Fruit fly (Drosophila melanogaster) whole organism, embryonic: ENCODE measurements around the gene Shawn.

Source experiments
- Ada2b ChIP-seq: fragments of 200-800 bp; sonication (Bioruptor generic); IDR thresholded peaks from 2 replicates; pipeline ENCODE4 v1.3.6; 2022; ENCODE audit warnings: missing biosample characterization, missing genetic modification characterization
- Atf6 ChIP-seq: fragments of 200-800 bp; sonication (Bioruptor generic); IDR thresholded peaks from 2 replicates; pipeline ENCODE4 v1.3.6; 2022; ENCODE audit warnings: missing biosample characterization, missing genetic modification characterization
- Awh ChIP-seq: fragments of 200-800 bp; sonication (Bioruptor generic); IDR thresholded peaks from 2 replicates; pipeline ENCODE4, ENCODE4 v1.3.6; 2022; ENCODE audit warnings: missing biosample characterization, missing genetic modification characterization
- CG10147 ChIP-seq: fragments of 200-800 bp; sonication (Bioruptor generic); optimal IDR thresholded peaks from 2 replicates; lab custom pipeline; 2019; ENCODE audit warnings: missing biosample characterization, mild to moderate bottlenecking, missing genetic modification characterization, moderate library complexity
- CG11085 ChIP-seq: fragments of 200-800 bp; sonication (Bioruptor generic); IDR thresholded peaks from 2 replicates; pipeline ENCODE4 v1.3.6; 2022; ENCODE audit warnings: missing biosample characterization, missing genetic modification characterization
- CG11695 ChIP-seq: fragments of 200-800 bp; sonication (Bioruptor generic); IDR thresholded peaks from 3 replicates; pipeline ENCODE4 v1.3.6; 2022; ENCODE audit warnings: missing biosample characterization, missing genetic modification characterization
- CG12155 ChIP-seq: fragments of 200-800 bp; sonication (Bioruptor generic); optimal IDR thresholded peaks from 3 replicates; lab custom pipeline; 2016; ENCODE audit warnings: missing biosample characterization, missing genetic modification characterization
- CG12659 ChIP-seq: fragments of 200-800 bp; sonication (Bioruptor generic); optimal IDR thresholded peaks from 3 replicates; lab custom pipeline; 2017; ENCODE audit warnings: mild to moderate bottlenecking, missing biosample characterization, missing genetic modification reagents, missing genetic modification characterization
- CG13775 ChIP-seq: fragments of 200-800 bp; sonication (Bioruptor generic); optimal IDR thresholded peaks from 3 replicates; lab custom pipeline; 2017; ENCODE audit warnings: missing biosample characterization, mild to moderate bottlenecking, missing genetic modification characterization
- CG1602 ChIP-seq: fragments of 200-800 bp; sonication (Bioruptor generic); optimal IDR thresholded peaks from 3 replicates; lab custom pipeline; 2016; ENCODE audit warnings: missing biosample characterization, missing genetic modification characterization
- CG1647 ChIP-seq: fragments of 200-800 bp; sonication (Bioruptor generic); optimal IDR thresholded peaks from 3 replicates; lab custom pipeline; 2016; ENCODE audit warnings: missing biosample characterization, missing genetic modification characterization
- CG16863 ChIP-seq: fragments of 200-800 bp; sonication (Bioruptor generic); optimal IDR thresholded peaks from 3 replicates; lab custom pipeline; 2016; ENCODE audit warnings: missing biosample characterization, missing genetic modification characterization
- CG17802 ChIP-seq: fragments of 200-800 bp; sonication (Bioruptor generic); optimal IDR thresholded peaks from 2 replicates; lab custom pipeline; 2018; ENCODE audit warnings: missing biosample characterization, mild to moderate bottlenecking, missing genetic modification characterization, moderate library complexity
- CG18011 ChIP-seq: fragments of 200-800 bp; sonication (Bioruptor generic); optimal IDR thresholded peaks from 2 replicates; lab custom pipeline; 2017; ENCODE audit warnings: missing biosample characterization, missing genetic modification characterization, mild to moderate bottlenecking, moderate library complexity, missing genotype
- CG2712 ChIP-seq: fragments of 200-800 bp; optimal IDR thresholded peaks from 3 replicates; lab custom pipeline; 2019; ENCODE audit warnings: missing biosample characterization, mild to moderate bottlenecking, missing genetic modification characterization, moderate library complexity
- CG2875 ChIP-seq: fragments of 200-800 bp; sonication (Bioruptor generic); optimal IDR thresholded peaks from 2 replicates; lab custom pipeline; 2017; ENCODE audit warnings: missing biosample characterization, mild to moderate bottlenecking, missing genetic modification characterization, missing genetic modification reagents
- CG34376 ChIP-seq: fragments of 200-800 bp; sonication (Bioruptor generic); optimal IDR thresholded peaks from 2 replicates; lab custom pipeline; 2018; ENCODE audit warnings: missing biosample characterization, mild to moderate bottlenecking, missing genetic modification characterization
- CG3995 ChIP-seq: fragments of 200-800 bp; sonication (Bioruptor generic); optimal IDR thresholded peaks from 3 replicates; lab custom pipeline; 2016; ENCODE audit warnings: missing biosample characterization, missing genetic modification characterization
- CG42726 ChIP-seq: fragments of 200-800 bp; sonication (Bioruptor generic); IDR thresholded peaks from 2 replicates; pipeline ENCODE4 v1.3.6; 2022; ENCODE audit warnings: missing biosample characterization, missing genetic modification characterization; ENCODE audit not compliant: partially characterized antibody
- CG4328 ChIP-seq: fragments of 200-800 bp; sonication (Bioruptor generic); optimal IDR thresholded peaks from 3 replicates; lab custom pipeline; 2017; ENCODE audit warnings: missing biosample characterization, missing genetic modification reagents, missing genetic modification characterization
- CG8290 ChIP-seq, 3 experiments: fragments of 200-800 bp; sonication (Bioruptor generic); optimal IDR thresholded peaks; 2 replicates each; lab custom pipeline; 2016 to 2019; ENCODE audit warnings: missing biosample characterization in 3 of 3, missing genetic modification characterization in 3 of 3, mild to moderate bottlenecking in 2 of 3, moderate library complexity in 1 of 3
- CG9797 ChIP-seq: fragments of 200-800 bp; sonication (Bioruptor generic); optimal IDR thresholded peaks from 3 replicates; lab custom pipeline; 2018; ENCODE audit warnings: missing biosample characterization, mild to moderate bottlenecking, missing genetic modification characterization
- Dbx ChIP-seq: fragments of 200-800 bp; sonication (Bioruptor generic); IDR thresholded peaks from 3 replicates; pipeline ENCODE4 v1.3.6; 2022; ENCODE audit warnings: missing biosample characterization, missing genetic modification characterization
- Dfd ChIP-seq, 2 experiments: fragments of >200 bp; optimal IDR thresholded peaks; 2 replicates each; lab custom pipeline; 2017; ENCODE audit warnings: missing biosample characterization in 2 of 2, missing genetic modification characterization in 2 of 2
- Ets65A ChIP-seq: fragments of 200-800 bp; sonication (Bioruptor generic); peaks from one replicate; lab custom pipeline; 2016; ENCODE audit warnings: missing biosample characterization, missing genetic modification characterization
- H15 ChIP-seq: fragments of 200-800 bp; sonication (Bioruptor generic); IDR thresholded peaks from 3 replicates; pipeline ENCODE4 v1.3.6; 2022; ENCODE audit warnings: missing biosample characterization, missing genetic modification characterization
- H2.0 ChIP-seq: fragments of 200-800 bp; sonication (Bioruptor generic); IDR thresholded peaks from 2 replicates; pipeline ENCODE4 v1.3.6; 2022; ENCODE audit warnings: missing biosample characterization, missing genetic modification characterization
- Nf-YB ChIP-seq: fragments of 200-800 bp; sonication (Bioruptor generic); optimal IDR thresholded peaks from 3 replicates; lab custom pipeline; 2019; ENCODE audit warnings: missing biosample characterization, mild to moderate bottlenecking, missing genetic modification characterization, moderate library complexity
- Scr ChIP-seq: fragments of 200-800 bp; sonication (Bioruptor generic); IDR thresholded peaks from 2 replicates; pipeline ENCODE4 v1.3.6; 2022; ENCODE audit warnings: missing biosample characterization, missing genetic modification characterization; ENCODE audit not compliant: partially characterized antibody
- Sox100B ChIP-seq: fragments of 200-800 bp; sonication (Bioruptor generic); optimal IDR thresholded peaks from 3 replicates; lab custom pipeline; 2018; ENCODE audit warnings: missing biosample characterization, mild to moderate bottlenecking, missing genetic modification characterization
- Tbp ChIP-seq: fragments of >200 bp; optimal IDR thresholded peaks from 2 replicates; lab custom pipeline; 2018; ENCODE audit warnings: missing biosample characterization, missing genetic modification characterization
- YL-1 ChIP-seq: fragments of 200-800 bp; sonication (Bioruptor generic); optimal IDR thresholded peaks from 3 replicates; lab custom pipeline; 2017; ENCODE audit warnings: missing biosample characterization, mild to moderate bottlenecking, missing genetic modification characterization
- abd-A ChIP-seq: fragments of 200-800 bp; sonication (Bioruptor generic); optimal IDR thresholded peaks from 3 replicates; lab custom pipeline; 2019; ENCODE audit warnings: missing biosample characterization, mild to moderate bottlenecking, missing genetic modification characterization, moderate library complexity
- cad ChIP-seq: fragments of >200 bp; optimal IDR thresholded peaks from 2 replicates; lab custom pipeline; 2017; ENCODE audit warnings: missing biosample characterization, missing genetic modification characterization
- cas ChIP-seq: fragments of 200-800 bp; sonication (Bioruptor generic); IDR thresholded peaks from 2 replicates; pipeline ENCODE4 v1.3.6; 2022; ENCODE audit warnings: missing biosample characterization, missing genetic modification characterization
- chif ChIP-seq, 2 experiments: fragments of 200-800 bp; sonication (Bioruptor generic); optimal IDR thresholded peaks; 3 replicates each; lab custom pipeline; 2016; ENCODE audit warnings: missing biosample characterization in 2 of 2, missing genetic modification characterization in 2 of 2
- crc ChIP-seq: fragments of 200-800 bp; sonication (Bioruptor generic); optimal IDR thresholded peaks from 2 replicates; lab custom pipeline; 2016; ENCODE audit warnings: missing biosample characterization, missing genetic modification characterization
- cwo ChIP-seq: fragments of 200-800 bp; sonication (Bioruptor generic); optimal IDR thresholded peaks from 3 replicates; lab custom pipeline; 2017; ENCODE audit warnings: missing biosample characterization, missing genetic modification characterization, mild to moderate bottlenecking, moderate library complexity, missing genetic modification reagents
- disco-r ChIP-seq: fragments of 200-800 bp; sonication (Bioruptor generic); optimal IDR thresholded peaks from 2 replicates; lab custom pipeline; 2016; ENCODE audit warnings: missing biosample characterization, missing genetic modification characterization
- dmrt11E ChIP-seq: fragments of 200-800 bp; sonication (Bioruptor generic); optimal IDR thresholded peaks from 3 replicates; lab custom pipeline; 2018; ENCODE audit warnings: missing biosample characterization, mild to moderate bottlenecking, missing genetic modification characterization, moderate library complexity
- fd96Cb ChIP-seq: fragments of 200-800 bp; sonication (Bioruptor generic); optimal IDR thresholded peaks from 2 replicates; lab custom pipeline; 2018; ENCODE audit warnings: missing biosample characterization, mild to moderate bottlenecking, missing genetic modification characterization, moderate library complexity
- knrl ChIP-seq: fragments of 200-800 bp; sonication (Bioruptor generic); IDR thresholded peaks from 3 replicates; pipeline ENCODE4 v1.3.6; 2022; ENCODE audit warnings: missing biosample characterization, missing genetic modification characterization; ENCODE audit not compliant: partially characterized antibody
- lola ChIP-seq, 3 experiments: fragments of >200 bp in 2 of 3; fragments of 200-800 bp in 1 of 3; sonication (Bioruptor generic) in 1 of 3; optimal IDR thresholded peaks; 2 replicates each; lab custom pipeline; 2017 to 2019; ENCODE audit warnings: missing biosample characterization in 3 of 3, missing genetic modification characterization in 3 of 3, mild to moderate bottlenecking in 1 of 3, moderate library complexity in 1 of 3
- nerfin-2 ChIP-seq: fragments of 200-800 bp; sonication (Bioruptor generic); IDR thresholded peaks from 2 replicates; pipeline ENCODE4 v1.3.6; 2022; ENCODE audit warnings: missing biosample characterization, missing genetic modification characterization; ENCODE audit not compliant: partially characterized antibody
- pho ChIP-seq: fragments of 200-800 bp; sonication (Bioruptor generic); optimal IDR thresholded peaks from 2 replicates; lab custom pipeline; 2016; ENCODE audit warnings: missing biosample characterization, missing genetic modification characterization
- prd ChIP-seq, 3 experiments: fragments of >200 bp in 2 of 3; fragments of 200-800 bp in 1 of 3; sonication (Bioruptor generic) in 1 of 3; optimal IDR thresholded peaks in 2 of 3; IDR thresholded peaks in 1 of 3; 2 replicates in 2 of 3; 3 replicates in 1 of 3; pipeline versions ENCODE4 v1.3.6 to Lab custom; 2017 to 2022; ENCODE audit warnings: missing biosample characterization in 1 of 3, missing genetic modification characterization in 1 of 3
- ro ChIP-seq: fragments of 200-800 bp; sonication (Bioruptor generic); IDR thresholded peaks from 2 replicates; pipeline ENCODE4 v1.3.6; 2022; ENCODE audit warnings: missing biosample characterization, missing genetic modification characterization
- seq ChIP-seq: fragments of 200-800 bp; sonication (Bioruptor generic); IDR thresholded peaks from 2 replicates; pipeline ENCODE4 v1.3.6; 2022; ENCODE audit warnings: missing biosample characterization, missing genetic modification characterization
- stc ChIP-seq: fragments of 200-800 bp; sonication (Bioruptor generic); IDR thresholded peaks from 2 replicates; pipeline ENCODE4 v1.3.6; 2022; ENCODE audit warnings: missing biosample characterization, missing genetic modification characterization
- tap ChIP-seq: fragments of 200-800 bp; optimal IDR thresholded peaks from 3 replicates; lab custom pipeline; 2019; ENCODE audit warnings: missing biosample characterization, mild to moderate bottlenecking, missing genetic modification characterization, moderate library complexity

Shawn gene

DNA sequence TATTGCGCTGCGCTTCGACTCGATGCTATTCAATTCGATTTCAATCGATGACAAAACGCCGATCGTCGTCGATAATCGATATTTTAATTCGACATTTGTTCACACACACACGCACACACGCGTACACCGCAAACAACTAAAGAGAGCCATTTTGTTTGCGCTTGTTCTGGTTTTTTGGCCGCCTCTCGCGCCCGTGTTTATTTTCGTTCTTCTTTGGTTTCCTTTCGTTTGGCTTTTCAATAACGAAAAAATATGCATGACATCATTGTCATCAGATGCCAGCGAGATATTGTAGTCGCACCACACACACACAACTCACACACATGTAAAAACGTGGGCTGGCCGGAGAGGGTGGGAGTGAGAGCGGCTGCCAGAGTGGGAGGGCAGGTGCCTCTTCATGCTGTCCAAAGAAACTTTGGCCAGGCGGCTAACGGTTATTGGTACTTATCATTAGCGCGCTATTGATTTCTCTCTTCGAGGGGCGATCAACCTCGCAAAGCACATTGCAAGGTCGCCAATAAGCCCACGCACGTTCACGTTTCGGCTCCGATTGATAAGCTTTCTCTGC lies 3.2 kb upstream of the Shawn start (continued):
- TF ChIP-seq ro (GFP tag; lab: Robert Waterston, UW) = no peak
- no peak for TF ChIP-seq Dbx
- TF ChIP-seq dmrt11E (tag; lab: Kevin White, UChicago) = no peak
- TF ChIP-seq Dfd (GFP tag; optimal IDR thresholded peaks at IDR 0.05; lab: Kevin White, UChicago) = no peak
- TF ChIP-seq CG1647 (GFP tag; lab: Kevin White, UChicago) = no peak
- no peak for TF ChIP-seq CG3995
- TF ChIP-seq nerfin-2 (GFP tag; lab: Robert Waterston, UW) = peak; percentile 59
- TF ChIP-seq crc (GFP tag; lab: Kevin White, UChicago) = no peak
- no peak for TF ChIP-seq CG2875 (GFP tag; lab: Kevin White, UChicago)
- TF ChIP-seq CG8290 (GFP tag; optimal IDR thresholded peaks at IDR 0.05; lab: Kevin White, UChicago) = no peak
- peak in 1 of 2 experiments; percentile 19 for TF ChIP-seq CG8290 (tag; optimal IDR thresholded peaks at IDR 0.05; lab: Kevin White, UChicago)
- no peak for TF ChIP-seq CG12659
- TF ChIP-seq H15 = no peak
- TF ChIP-seq stc (GFP tag; lab: Robert Waterston, UW) = no peak; the same call in 1 of the 2 replicates
- TF ChIP-seq Atf6 (GFP tag; lab: Robert Waterston, UW) = no peak
- TF ChIP-seq tap (tag; lab: Kevin White, UChicago) = no peak
- peak; percentile 86 for TF ChIP-seq CG34376 (GFP tag; lab: Kevin White, UChicago)
- TF ChIP-seq Tbp = no peak
- no peak for TF ChIP-seq CG2712 (tag; lab: Kevin White, UChicago)
- no peak for TF ChIP-seq CG42726 (GFP tag; lab: Robert Waterston, UW)
- TF ChIP-seq cad (GFP tag; lab: Kevin White, UChicago) = no peak
- no peak for TF ChIP-seq H2.0 (GFP tag; lab: Robert Waterston, UW)
- no peak for TF ChIP-seq CG12155 (GFP tag; lab: Kevin White, UChicago)
- no peak for TF ChIP-seq CG11695
- TF ChIP-seq Nf-YB (GFP tag; lab: Kevin White, UChicago) = no peak
- no peak for TF ChIP-seq seq (GFP tag; lab: Robert Waterston, UW)
- no peak for TF ChIP-seq prd (optimal IDR thresholded peaks at IDR 0.05; lab: Kevin White, UChicago)
- TF ChIP-seq prd (GFP tag; IDR thresholded peaks at IDR 0.05; lab: Robert Waterston, UW) = no peak
- peak; percentile 72 for TF ChIP-seq Awh (GFP tag; lab: Robert Waterston, UW)
- TF ChIP-seq Scr (GFP tag; lab: Robert Waterston, UW) = peak; percentile 49; the same call in 1 of the 2 replicates
- no peak for TF ChIP-seq disco-r (GFP tag; lab: Kevin White, UChicago)
- no peak for TF ChIP-seq Ets65A
- TF ChIP-seq Sox100B (GFP tag; lab: Kevin White, UChicago) = no peak
- TF ChIP-seq CG4328 (GFP tag; lab: Kevin White, UChicago) = no peak
- no peak for TF ChIP-seq CG16863 (GFP tag; lab: Kevin White, UChicago)
- TF ChIP-seq YL-1 = no peak
- TF ChIP-seq knrl (GFP tag; lab: Robert Waterston, UW) = no peak
- no peak for TF ChIP-seq CG11085 (GFP tag; lab: Robert Waterston, UW)
- no peak for TF ChIP-seq CG17802 (tag; lab: Kevin White, UChicago)
- TF ChIP-seq cwo (GFP tag; lab: Kevin White, UChicago) = peak; percentile 93
- no peak for TF ChIP-seq pho (GFP tag; lab: Kevin White, UChicago)
- no peak for TF ChIP-seq fd96Cb (tag; lab: Kevin White, UChicago)
- TF ChIP-seq CG1602 (GFP tag; lab: Kevin White, UChicago) = no peak
- no peak for TF ChIP-seq abd-A (tag; lab: Kevin White, UChicago)
- no peak for TF ChIP-seq Ada2b
- TF ChIP-seq CG18011 = no peak
- no peak for TF ChIP-seq CG9797 (GFP tag; lab: Kevin White, UChicago)
- TF ChIP-seq cas = no peak
- TF ChIP-seq chif (GFP tag; optimal IDR thresholded peaks at IDR 0.05; lab: Kevin White, UChicago) = no peak
- TF ChIP-seq lola (GFP tag; optimal IDR thresholded peaks at IDR 0.05; lab: Kevin White, UChicago) = no peak
- TF ChIP-seq CG13775 = no peak
- no peak for TF ChIP-seq CG10147 (GFP tag; lab: Kevin White, UChicago)
